Worm (Caenorhabditis elegans) whole organism, L3 larva: ENCODE results near the gene ZK177.2.

Source experiments
- R02D3.7 ChIP-seq: fragments of 150-350 bp; optimal IDR thresholded peaks from 2 replicates; lab custom pipeline; 2014; ENCODE audit warnings: missing biosample characterization, missing genetic modification characterization
- ceh-82 ChIP-seq: fragments of 150-350 bp; optimal IDR thresholded peaks from 2 replicates; lab custom pipeline; 2014; ENCODE audit warnings: missing biosample characterization, missing genetic modification characterization
- elt-2 ChIP-seq: sonication (generic microtip); optimal IDR thresholded peaks from 2 replicates; lab custom pipeline; 2016; ENCODE audit warnings: missing genetic modification reagents, mild to moderate bottlenecking, missing genetic modification characterization, missing compliant biosample characterization
- elt-3 ChIP-seq, 3 experiments: fragments of 150-350 bp in 1 of 3; sonication (generic microtip) in 2 of 3; optimal IDR thresholded peaks; 2 replicates in 2 of 3; 4 replicates in 1 of 3; lab custom pipeline; 2014 to 2017; ENCODE audit warnings: missing biosample characterization in 3 of 3, missing genetic modification characterization in 3 of 3
- fkh-10 ChIP-seq: sonication (generic microtip); optimal IDR thresholded peaks from 2 replicates; lab custom pipeline; 2017; ENCODE audit warnings: missing biosample characterization, missing genetic modification reagents, missing genetic modification characterization
- jun-1 ChIP-seq: fragments of 150-350 bp; optimal IDR thresholded peaks from 2 replicates; lab custom pipeline; 2014; ENCODE audit warnings: missing biosample characterization, missing genetic modification reagents, missing genetic modification characterization
- lin-39 ChIP-seq: fragments of 150-350 bp; optimal IDR thresholded peaks from 2 replicates; lab custom pipeline; 2018; ENCODE audit warnings: missing biosample characterization, missing genetic modification reagents, missing genetic modification characterization
- nhr-11 ChIP-seq: fragments of 150-350 bp; optimal IDR thresholded peaks from 2 replicates; lab custom pipeline; 2014; ENCODE audit warnings: missing biosample characterization, missing genetic modification characterization
- nhr-237 ChIP-seq: fragments of 150-350 bp; optimal IDR thresholded peaks from 2 replicates; lab custom pipeline; 2014; ENCODE audit warnings: missing biosample characterization, missing genetic modification characterization
- unc-39 ChIP-seq: sonication (generic microtip); optimal IDR thresholded peaks from 4 replicates; lab custom pipeline; 2017; ENCODE audit warnings: missing biosample characterization, missing genetic modification characterization
- unc-62 ChIP-seq: fragments of 150-350 bp; sonication (generic microtip); optimal IDR thresholded peaks from 4 replicates; lab custom pipeline; 2014; ENCODE audit warnings: missing biosample characterization, missing genetic modification reagents, missing genetic modification characterization

DNA sequence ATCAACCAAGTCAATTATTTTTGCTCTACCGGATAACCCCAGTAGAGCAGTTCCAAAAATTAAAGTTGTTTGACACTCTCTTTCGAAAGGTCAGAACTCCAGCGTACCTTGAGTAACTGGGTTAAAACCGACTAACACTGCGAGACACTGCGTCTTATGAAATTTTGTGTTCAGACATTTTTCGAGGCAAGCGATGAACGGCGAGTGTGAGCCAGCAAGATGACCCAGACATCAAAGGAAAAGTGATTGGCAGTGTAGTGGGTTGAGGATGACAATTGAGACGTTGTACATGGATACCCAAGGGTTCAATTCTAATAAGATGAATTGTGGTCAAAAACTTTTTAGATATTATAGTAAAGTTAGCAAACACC lies 25.1 kb downstream of the ZK177.2 start:
- TF ChIP-seq unc-39 (tag; lab: Kevin White, UChicago) = no peak
- peak; percentile 72 for TF ChIP-seq lin-39 (tag; lab: Kevin White, UChicago)
- peak; percentile 51 for TF ChIP-seq unc-62
- no peak for TF ChIP-seq R02D3.7 (tag; lab: Kevin White, UChicago)
- TF ChIP-seq elt-2 = peak; percentile 84
- TF ChIP-seq nhr-237 (tag; lab: Kevin White, UChicago) = no peak
- TF ChIP-seq ceh-82 (tag; lab: Kevin White, UChicago) = no peak
- TF ChIP-seq jun-1 (tag; lab: Kevin White, UChicago) = peak; percentile 41
- TF ChIP-seq fkh-10 (GFP tag; lab: Kevin White, UChicago) = no peak
- TF ChIP-seq nhr-11 (tag; lab: Kevin White, UChicago) = no peak
- TF ChIP-seq elt-3 (tag; optimal IDR thresholded peaks at IDR 0.05; lab: Kevin White, UChicago) = no peak
